Worm (Caenorhabditis elegans) whole organism, L4/young adult: Measurements from ENCODE around the gene F10B5.2.

Source experiments
- W03F9.2 ChIP-seq: fragments of 150-350 bp; optimal IDR thresholded peaks from 2 replicates; lab custom pipeline; 2014; ENCODE audit warnings: missing biosample characterization, missing genetic modification characterization
- dao-5 ChIP-seq: sonication (generic microtip); optimal IDR thresholded peaks from 2 replicates; lab custom pipeline; 2016; ENCODE audit warnings: missing genotype, missing genetic modification characterization, moderate library complexity, missing compliant biosample characterization
- him-1 ChIP-seq: sonication (generic microtip); optimal IDR thresholded peaks from 2 replicates; lab custom pipeline; 2016; ENCODE audit warnings: missing genotype, missing genetic modification reagents, missing genetic modification characterization, missing compliant biosample characterization

DNA sequence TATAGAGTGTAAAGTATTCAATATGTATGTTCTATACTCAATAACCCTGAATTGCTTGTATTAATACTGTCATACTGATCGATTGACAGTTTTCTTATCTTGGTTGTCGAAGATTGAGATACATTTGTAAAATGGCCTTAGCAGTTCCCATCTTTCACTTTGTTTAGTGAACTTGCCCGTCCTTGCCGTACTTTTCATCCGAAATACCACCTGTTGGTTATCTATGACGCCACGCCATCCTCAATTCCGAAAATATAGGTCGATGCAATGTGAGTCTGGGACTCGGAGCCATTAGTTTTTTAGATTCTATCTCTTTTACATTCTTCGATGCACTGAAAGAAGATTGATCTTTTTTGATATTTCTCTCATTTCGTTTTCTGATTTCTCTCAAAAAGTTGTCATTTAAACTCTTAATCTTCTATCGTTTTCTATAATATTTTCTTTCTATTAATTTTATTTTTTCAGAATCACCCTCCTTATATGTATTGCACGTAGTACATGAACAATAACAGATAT is 15.0 kb upstream of the F10B5.2 start, which contains the start of gene ulp-4:
- no peak for TF ChIP-seq him-1 (tag; lab: Kevin White, UChicago)
- no peak for TF ChIP-seq dao-5 (tag; lab: Kevin White, UChicago)
- TF ChIP-seq W03F9.2 (tag; lab: Kevin White, UChicago), result no peak
